Fruit fly (Drosophila melanogaster) whole organism: Measurements from ENCODE around the gene Atg18a.

Source experiments
- CG8478 ChIP-seq: fragments of >200 bp; optimal IDR thresholded peaks from 2 replicates; lab custom pipeline; 2018; ENCODE audit warnings: inconsistent platforms
- Dll ChIP-seq: fragments of >200 bp; optimal IDR thresholded peaks from 2 replicates; lab custom pipeline; 2017
- EcR ChIP-seq, 2 experiments: fragments of >200 bp; optimal IDR thresholded peaks; 2 replicates each; lab custom pipeline; 2017; ENCODE audit warnings: missing biosample characterization in 2 of 2, missing genetic modification characterization in 2 of 2, missing genetic modification reagents in 2 of 2
- pan ChIP-seq: fragments of >200 bp; optimal IDR thresholded peaks from 2 replicates; lab custom pipeline; 2017
- psq ChIP-seq: fragments of >200 bp; optimal IDR thresholded peaks from 2 replicates; lab custom pipeline; 2017
- usp ChIP-seq: fragments of >200 bp; optimal IDR thresholded peaks from 2 replicates; lab custom pipeline; 2017; ENCODE audit warnings: missing biosample characterization, missing genetic modification characterization, mixed read lengths

The Atg18a gene

dm6 chr3L:8186627-8187396, at the start of gene Atg18a, which contains the start of gene ERR:
Gene Atg18a (plus strand): TSS chr3L:8186857.
Gene ERR (minus strand): TSS chr3L:8186671.
- TF ChIP-seq EcR (GFP tag; optimal IDR thresholded peaks at IDR 0.05; lab: Kevin White, UChicago) (no peak), pan (lab: Kevin White, UChicago) (no peak), usp (no peak), psq (lab: Kevin White, UChicago) (no peak), CG8478 (no peak), Dll (lab: Kevin White, UChicago) (no peak)

- no peak for TF ChIP-seq psq (lab: Kevin White, UChicago)
- TF ChIP-seq usp = no peak
- TF ChIP-seq CG8478 = no peak
- TF ChIP-seq EcR (GFP tag; optimal IDR thresholded peaks at IDR 0.05; lab: Kevin White, UChicago) = no peak
- TF ChIP-seq pan (lab: Kevin White, UChicago) = no peak
- TF ChIP-seq Dll (lab: Kevin White, UChicago) = no peak
These were observed 49.2 kb upstream of the Atg18a start, which contains the start of the genes Setx and mus301 for dm6 chr3L:8137448-8137906. Gene Setx (minus strand): TSS chr3L:8137498. Gene mus301 (plus strand): TSS chr3L:8137808.

dm6 chr3L:8150284-8150683, 36.4 kb upstream of the Atg18a start:
- TF ChIP-seq CG8478 (no peak), Dll (lab: Kevin White, UChicago) (no peak), psq (lab: Kevin White, UChicago) (no peak), EcR (GFP tag; optimal IDR thresholded peaks at IDR 0.05; lab: Kevin White, UChicago) (no peak), usp (no peak), pan (lab: Kevin White, UChicago) (no peak)

DNA sequence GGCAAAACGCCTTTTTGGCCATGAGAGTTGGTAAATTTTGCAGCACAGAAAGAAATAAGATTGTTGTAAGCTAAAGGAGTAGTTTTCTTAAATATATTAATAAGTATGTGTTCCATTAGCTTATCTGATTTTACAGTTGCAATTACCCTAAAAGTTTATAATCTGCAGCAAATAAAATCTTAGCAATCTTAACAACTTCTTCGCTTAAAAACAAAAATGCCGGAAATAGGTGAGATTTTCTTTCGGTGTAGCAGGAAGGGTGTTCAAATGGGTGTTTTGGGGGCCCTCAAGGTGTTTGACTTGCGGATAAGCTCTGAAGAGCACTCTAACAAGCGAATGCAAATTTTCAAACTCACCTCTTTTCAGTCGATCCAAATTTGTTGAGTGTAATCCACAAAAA, 35.8 kb upstream of the Atg18a start:
- no peak for TF ChIP-seq usp
- TF ChIP-seq psq (lab: Kevin White, UChicago) = no peak
- no peak for TF ChIP-seq Dll (lab: Kevin White, UChicago)
- no peak for TF ChIP-seq CG8478
- TF ChIP-seq pan (lab: Kevin White, UChicago) = no peak
- TF ChIP-seq EcR (GFP tag; optimal IDR thresholded peaks at IDR 0.05; lab: Kevin White, UChicago) = no peak

DNA sequence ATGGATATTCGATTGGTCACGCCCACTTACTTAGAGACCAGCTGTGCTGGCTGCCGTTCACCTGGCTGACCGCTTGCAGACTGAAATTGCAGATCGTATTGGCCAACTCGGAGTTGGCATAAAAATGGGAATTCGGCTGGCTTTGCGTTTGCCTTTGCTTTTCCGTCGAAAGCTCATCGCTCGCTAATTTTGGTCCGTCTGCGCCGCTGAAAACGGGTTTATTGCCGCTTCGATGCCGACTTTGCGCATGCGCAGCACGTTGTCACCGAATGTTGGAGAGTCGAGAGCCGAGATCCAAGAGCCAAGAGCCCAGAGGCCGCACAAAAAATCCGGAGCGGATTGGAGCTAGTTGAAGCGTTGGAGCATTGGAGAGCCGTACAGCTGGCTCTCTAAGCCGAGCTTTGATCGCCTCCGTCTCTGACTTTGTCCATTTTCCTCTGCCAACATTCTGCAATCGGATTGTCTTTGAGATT, 34.9 kb upstream of the Atg18a start, which contains the start of gene CG13676:
Gene CG13676, minus strand, starts transcription at position 87 of the 473 bp plus-strand sequence.
- TF ChIP-seq Dll (lab: Kevin White, UChicago) (no peak), pan (lab: Kevin White, UChicago) (no peak), CG8478 (no peak), EcR (GFP tag; optimal IDR thresholded peaks at IDR 0.05; lab: Kevin White, UChicago) (no peak), usp (no peak), psq (lab: Kevin White, UChicago) (no peak)

DNA sequence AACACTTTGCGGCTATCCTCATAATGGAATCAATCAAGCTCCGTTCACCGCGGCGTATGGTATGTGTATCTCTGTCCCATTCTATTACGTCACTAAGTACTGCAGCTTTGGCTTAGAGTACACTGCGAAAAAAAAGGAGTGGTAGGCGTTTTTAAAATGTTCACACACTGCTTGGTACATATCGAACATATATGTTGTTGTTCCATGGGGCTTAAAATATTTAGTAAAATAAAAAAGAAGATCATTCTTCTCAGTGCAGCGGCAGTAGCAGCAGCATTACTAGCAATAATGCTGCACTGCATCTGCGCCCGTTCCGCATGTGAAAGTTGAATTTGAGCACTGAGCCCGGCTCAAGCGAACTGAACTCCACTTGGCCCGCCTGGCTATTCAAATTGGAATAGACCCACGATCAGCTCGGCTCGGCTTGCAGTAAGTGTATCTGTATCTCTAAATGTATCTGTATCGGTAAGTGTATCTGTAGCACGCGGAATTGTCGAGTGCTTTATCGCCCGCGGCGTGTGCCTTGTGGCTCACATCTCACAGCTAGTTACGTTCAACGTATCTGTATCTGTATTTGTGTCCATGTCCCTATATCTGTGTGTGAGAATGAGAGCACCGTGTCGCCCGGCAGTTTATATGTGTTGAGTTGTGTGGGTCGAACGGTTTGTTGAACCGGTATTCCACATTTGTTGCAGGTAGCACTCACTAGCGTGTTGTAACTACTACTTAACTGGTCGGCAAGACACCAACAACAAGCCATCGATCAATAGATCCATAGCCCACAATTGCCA, 33.3 kb upstream of the Atg18a start:
- no peak for TF ChIP-seq Dll (lab: Kevin White, UChicago)
- no peak for TF ChIP-seq EcR (GFP tag; optimal IDR thresholded peaks at IDR 0.05; lab: Kevin White, UChicago)
- TF ChIP-seq usp = no peak
- TF ChIP-seq psq (lab: Kevin White, UChicago) = no peak
- no peak for TF ChIP-seq pan (lab: Kevin White, UChicago)
- TF ChIP-seq CG8478 = no peak

- no peak for TF ChIP-seq EcR (GFP tag; optimal IDR thresholded peaks at IDR 0.05; lab: Kevin White, UChicago)
- no peak for TF ChIP-seq pan (lab: Kevin White, UChicago)
- TF ChIP-seq Dll (lab: Kevin White, UChicago) = no peak
- no peak for TF ChIP-seq usp
- no peak for TF ChIP-seq CG8478
- TF ChIP-seq psq (lab: Kevin White, UChicago) = no peak
These were observed 32.1 kb upstream of the Atg18a start for dm6 chr3L:8154544-8154943.

- no peak for TF ChIP-seq EcR (GFP tag; optimal IDR thresholded peaks at IDR 0.05; lab: Kevin White, UChicago)
- no peak for TF ChIP-seq psq (lab: Kevin White, UChicago)
- no peak for TF ChIP-seq Dll (lab: Kevin White, UChicago)
- no peak for TF ChIP-seq usp
- no peak for TF ChIP-seq pan (lab: Kevin White, UChicago)
- no peak for TF ChIP-seq CG8478
These were observed 31.3 kb upstream of the Atg18a start for dm6 chr3L:8155324-8155723.

- TF ChIP-seq EcR (GFP tag; optimal IDR thresholded peaks at IDR 0.05; lab: Kevin White, UChicago) (no peak), Dll (lab: Kevin White, UChicago) (no peak), CG8478 (no peak), usp (no peak), pan (lab: Kevin White, UChicago) (no peak), psq (lab: Kevin White, UChicago) (no peak)
These were observed 30.5 kb upstream of the Atg18a start for dm6 chr3L:8156199-8156598.

DNA sequence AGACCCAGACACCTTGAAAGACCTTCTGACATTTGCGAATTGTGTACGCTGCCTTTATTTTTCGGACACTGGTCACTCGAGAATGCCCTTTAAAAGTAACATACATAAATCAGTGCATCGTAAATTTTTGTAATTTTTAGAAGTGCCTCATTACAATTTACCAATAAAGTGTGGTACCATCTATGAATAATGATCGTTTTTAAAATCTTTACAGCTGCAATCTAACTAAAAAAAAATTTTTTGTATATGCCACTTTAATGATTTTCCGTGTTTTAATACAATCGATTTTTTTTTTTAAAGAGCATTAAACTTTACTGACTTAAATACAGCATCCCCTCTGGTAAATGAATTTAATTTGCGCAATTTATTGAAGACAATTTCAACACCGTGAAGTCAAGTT, 29.6 kb upstream of the Atg18a start:
- TF ChIP-seq usp (no peak), psq (lab: Kevin White, UChicago) (no peak), CG8478 (no peak), EcR (GFP tag; optimal IDR thresholded peaks at IDR 0.05; lab: Kevin White, UChicago) (no peak), pan (lab: Kevin White, UChicago) (no peak), Dll (lab: Kevin White, UChicago) (no peak)

dm6 chr3L:8158715-8159380, 27.8 kb upstream of the Atg18a start, which contains the start of gene CG42445:
Gene CG42445 (minus strand): TSS chr3L:8158900.
- no peak for TF ChIP-seq Dll (lab: Kevin White, UChicago)
- no peak for TF ChIP-seq usp
- no peak for TF ChIP-seq EcR (GFP tag; optimal IDR thresholded peaks at IDR 0.05; lab: Kevin White, UChicago)
